Fruit fly (Drosophila melanogaster): ENCODE data around the gene CG33493.

The CG33493 gene

dm6 chr3L:10664511-10665062 is 28.4 kb downstream of the CG33493 start, which contains the start of gene simj (continued):
- TF ChIP-seq vnd (GFP tag; IDR thresholded peaks at IDR 0.05; ENCODE audit: partially characterized antibody), result peak; percentile 64
- TF ChIP-seq Bgb (GFP tag; IDR thresholded peaks at IDR 0.05; ENCODE audit: partially characterized antibody), result peak; percentile 94
- TF ChIP-seq ase (GFP tag; IDR thresholded peaks at IDR 0.05), result peak; percentile 55; the same call in 1 of the 3 replicates
- peak; percentile 79 for TF ChIP-seq ato (GFP tag; IDR thresholded peaks at IDR 0.05; ENCODE audit: partially characterized antibody)
- TF ChIP-seq ems (GFP tag; optimal IDR thresholded peaks at IDR 0.05), result no peak
- no peak for TF ChIP-seq cwo (GFP tag; optimal IDR thresholded peaks at IDR 0.05)
- TF ChIP-seq CG11695 (GFP tag; IDR thresholded peaks at IDR 0.05), result no peak
- TF ChIP-seq BEAF-32 (GFP tag; optimal IDR thresholded peaks at IDR 0.05), result peak; percentile 92
- TF ChIP-seq CG14441 (GFP tag; IDR thresholded peaks at IDR 0.05), result peak; percentile 17; the same call in 1 of the 2 replicates
- peak; percentile 70 for TF ChIP-seq CG12391 (tag; optimal IDR thresholded peaks at IDR 0.05)
- TF ChIP-seq hbn (GFP tag; IDR thresholded peaks at IDR 0.05; ENCODE audit: partially characterized antibody), result peak; percentile 88
- TF ChIP-seq twi (tag; optimal IDR thresholded peaks at IDR 0.05), result no peak
- peak; percentile 64 for TF ChIP-seq nerfin-1 (tag; optimal IDR thresholded peaks at IDR 0.05)
- no peak for TF ChIP-seq pum (GFP tag; optimal IDR thresholded peaks at IDR 0.05)
- peak; percentile 42 for TF ChIP-seq odd (GFP tag; optimal IDR thresholded peaks at IDR 0.05)
- TF ChIP-seq CG16863 (GFP tag; optimal IDR thresholded peaks at IDR 0.05), result peak; percentile 73
- peak; percentile 69 for TF ChIP-seq Atf6 (GFP tag; IDR thresholded peaks at IDR 0.05)
- peak; percentile 69; the same call in 1 of the 3 replicates for TF ChIP-seq mld (GFP tag; IDR thresholded peaks at IDR 0.05; ENCODE audit: partially characterized antibody)
- TF ChIP-seq CG12219 (GFP tag; optimal IDR thresholded peaks at IDR 0.05), result peak; percentile 46
- peak; percentile 72 for TF ChIP-seq CG7271 (tag; optimal IDR thresholded peaks at IDR 0.05)
- TF ChIP-seq jigr1 (GFP tag; IDR thresholded peaks at IDR 0.05), result no peak
- peak; percentile 80 for TF ChIP-seq Fer1 (GFP tag; optimal IDR thresholded peaks at IDR 0.05)
- TF ChIP-seq Ada2b (GFP tag; IDR thresholded peaks at IDR 0.05), result no peak
- TF ChIP-seq Drgx (GFP tag; IDR thresholded peaks at IDR 0.05), result peak; percentile 34; the same call in 1 of the 2 replicates
- no peak for TF ChIP-seq dmrt11E (tag; optimal IDR thresholded peaks at IDR 0.05)
- no peak for TF ChIP-seq Sox100B (GFP tag; optimal IDR thresholded peaks at IDR 0.05)
- peak; percentile 5 for TF ChIP-seq CG18764 (GFP tag; optimal IDR thresholded peaks at IDR 0.05)
- TF ChIP-seq org-1 (GFP tag; optimal IDR thresholded peaks at IDR 0.05), result no peak
- TF ChIP-seq wek (GFP tag; optimal IDR thresholded peaks at IDR 0.05), result peak; percentile 75
- no peak for TF ChIP-seq Kr (GFP tag; optimal IDR thresholded peaks at IDR 0.05)
- TF ChIP-seq ken (GFP tag; IDR thresholded peaks at IDR 0.05), result peak; percentile 7; the same call in 2 of the 3 replicates
- TF ChIP-seq dm (GFP tag; optimal IDR thresholded peaks at IDR 0.05), result peak; percentile 2
- no peak for TF ChIP-seq CkIIα-i1 (GFP tag; IDR thresholded peaks at IDR 0.05)
- no peak for TF ChIP-seq Gsc (GFP tag; IDR thresholded peaks at IDR 0.05)
- TF ChIP-seq repo (GFP tag; optimal IDR thresholded peaks at IDR 0.05), result peak; percentile 40
- peak; percentile 68 for TF ChIP-seq row (GFP tag; IDR thresholded peaks at IDR 0.05)
- no peak for TF ChIP-seq Sox102F (GFP tag; optimal IDR thresholded peaks at IDR 0.05)
- peak; percentile 12 for TF ChIP-seq CG11723 (GFP tag; optimal IDR thresholded peaks at IDR 0.05)
- peak; percentile 87 for TF ChIP-seq Scr (GFP tag; IDR thresholded peaks at IDR 0.05; ENCODE audit: partially characterized antibody)
- peak; percentile 10 to 39 for TF ChIP-seq Hr51 (GFP tag; optimal IDR thresholded peaks at IDR 0.05)
- no peak for TF ChIP-seq CG1792 (GFP tag; optimal IDR thresholded peaks at IDR 0.05)
- TF ChIP-seq pan (optimal IDR thresholded peaks at IDR 0.05), result no peak
- peak in 1 of 2 experiments; percentile 27 for TF ChIP-seq pan (GFP tag; optimal IDR thresholded peaks at IDR 0.05 in 1 of 2, IDR thresholded peaks at IDR 0.05 in 1 of 2)
- peak; percentile 71 for TF ChIP-seq CG9932 (GFP tag; IDR thresholded peaks at IDR 0.05)
- TF ChIP-seq Doc3 (GFP tag; IDR thresholded peaks at IDR 0.05; ENCODE audit: partially characterized antibody), result peak; percentile 60
- TF ChIP-seq hth (optimal IDR thresholded peaks at IDR 0.05), result no peak
- peak; percentile 80; the same call in 1 of the 3 replicates for TF ChIP-seq Dbx (GFP tag; IDR thresholded peaks at IDR 0.05)
- peak; percentile 91 for TF ChIP-seq CG34422 (GFP tag; IDR thresholded peaks at IDR 0.05)
- TF ChIP-seq sisA (GFP tag; IDR thresholded peaks at IDR 0.05), result no peak
- no peak for TF ChIP-seq Dip3 (GFP tag; optimal IDR thresholded peaks at IDR 0.05)

Measured in whole organism, embryonic.